Worm (Caenorhabditis elegans) whole organism, L1 larva: ENCODE measurements around the gene gfat-1.

Experiments
- C16A3.4 ChIP-seq: fragments of 150-350 bp; optimal IDR thresholded peaks from 2 replicates; lab custom pipeline; 2014; ENCODE audit warnings: missing biosample characterization, missing genetic modification characterization
- C34B4.2 ChIP-seq: sonication (generic microtip); optimal IDR thresholded peaks from 2 replicates; lab custom pipeline; 2017; ENCODE audit warnings: mild to moderate bottlenecking, missing genetic modification characterization, missing compliant biosample characterization
- blmp-1 ChIP-seq: fragments of 150-350 bp; optimal IDR thresholded peaks from 2 replicates; lab custom pipeline; 2014; ENCODE audit warnings: missing biosample characterization, missing genetic modification characterization
- ceh-63 ChIP-seq: fragments of 200-800 bp; sonication (Bioruptor generic); optimal IDR thresholded peaks from 2 replicates; lab custom pipeline; 2018; ENCODE audit warnings: mild to moderate bottlenecking, missing genetic modification characterization, missing compliant biosample characterization
- ceh-8 ChIP-seq: fragments of 200-800 bp; sonication (Bioruptor generic); optimal IDR thresholded peaks from 2 replicates; lab custom pipeline; 2018; ENCODE audit warnings: mild to moderate bottlenecking, missing genetic modification characterization, moderate library complexity, missing compliant biosample characterization
- ceh-82 ChIP-seq, 3 experiments: fragments of 150-350 bp in 1 of 3; sonication (generic microtip) in 2 of 3; optimal IDR thresholded peaks; 2 replicates each; lab custom pipeline; 2014 to 2017; ENCODE audit warnings: missing biosample characterization in 3 of 3, missing genetic modification characterization in 3 of 3
- ceh-88 ChIP-seq: fragments of 200-800 bp; sonication (Bioruptor generic); IDR thresholded peaks from 2 replicates; pipeline ENCODE4 v1.3.6; 2022; ENCODE audit warnings: missing genetic modification characterization, missing compliant biosample characterization
- ceh-90 ChIP-seq: sonication (generic microtip); optimal IDR thresholded peaks from 2 replicates; lab custom pipeline; 2016; ENCODE audit warnings: missing genetic modification characterization, missing compliant biosample characterization
- dpl-1 ChIP-seq, 3 experiments: fragments of 150-350 bp in 2 of 3; sonication (generic microtip) in 1 of 3; optimal IDR thresholded peaks; 2 replicates each; lab custom pipeline; 2014 to 2017; ENCODE audit warnings: missing biosample characterization in 3 of 3, missing genetic modification characterization in 3 of 3, missing genetic modification reagents in 3 of 3
- efl-1 ChIP-seq, 4 experiments: fragments of 150-350 bp; optimal IDR thresholded peaks in 3 of 4; peaks in 1 of 4; 1 replicate in 1 of 4; 2 replicates in 3 of 4; lab custom pipeline; 2014; ENCODE audit warnings: missing biosample characterization in 2 of 4, missing genetic modification characterization in 2 of 4, missing genetic modification reagents in 2 of 4
- efl-3 ChIP-seq: fragments of 200-800 bp; sonication (Bioruptor generic); optimal IDR thresholded peaks from 2 replicates; lab custom pipeline; 2018; ENCODE audit warnings: mild to moderate bottlenecking, missing genetic modification characterization, missing compliant biosample characterization
- egl-27 ChIP-seq, 2 experiments: fragments of 150-350 bp in 1 of 2; sonication (generic microtip); optimal IDR thresholded peaks; 3 replicates each; lab custom pipeline; 2017 to 2018; ENCODE audit warnings: missing biosample characterization in 2 of 2, missing genetic modification characterization in 2 of 2, missing genetic modification reagents in 2 of 2
- elt-3 ChIP-seq, 6 experiments: fragments of 150-350 bp in 1 of 6; sonication (generic microtip); optimal IDR thresholded peaks; 2 replicates each; lab custom pipeline; 2017 to 2018; ENCODE audit warnings: missing biosample characterization in 6 of 6, missing genetic modification characterization in 6 of 6, inconsistent platforms in 1 of 6
- fkh-10 ChIP-seq: sonication (generic microtip); optimal IDR thresholded peaks from 2 replicates; lab custom pipeline; 2017; ENCODE audit warnings: missing biosample characterization, missing genetic modification reagents, missing genetic modification characterization
- fkh-4 ChIP-seq: sonication (generic microtip); optimal IDR thresholded peaks from 2 replicates; lab custom pipeline; 2016; ENCODE audit warnings: missing compliant biosample characterization, missing genetic modification characterization, borderline replicate concordance
- fkh-8 ChIP-seq: sonication (generic microtip); optimal IDR thresholded peaks from 2 replicates; lab custom pipeline; 2016; ENCODE audit warnings: mild to moderate bottlenecking, missing genetic modification characterization, missing compliant biosample characterization
- hlh-17 ChIP-seq: fragments of 200-800 bp; sonication (Bioruptor generic); optimal IDR thresholded peaks from 2 replicates; lab custom pipeline; 2018; ENCODE audit warnings: missing genetic modification characterization, mild to moderate bottlenecking, missing compliant biosample characterization, moderate library complexity, borderline replicate concordance
- hlh-4 ChIP-seq: sonication (generic microtip); optimal IDR thresholded peaks from 2 replicates; lab custom pipeline; 2016; ENCODE audit warnings: mild to moderate bottlenecking, missing genetic modification characterization, missing compliant biosample characterization
- hpl-2 ChIP-seq: fragments of 150-350 bp; optimal IDR thresholded peaks from 2 replicates; lab custom pipeline; 2014; ENCODE audit warnings: missing biosample characterization, missing genetic modification reagents, missing genetic modification characterization
- irx-1 ChIP-seq: sonication (generic microtip); optimal IDR thresholded peaks from 2 replicates; lab custom pipeline; 2016; ENCODE audit warnings: missing genetic modification characterization, missing compliant biosample characterization
- jun-1 ChIP-seq: fragments of 150-350 bp; optimal IDR thresholded peaks from 2 replicates; lab custom pipeline; 2014; ENCODE audit warnings: missing biosample characterization, missing genetic modification reagents, missing genetic modification characterization
- lin-13 ChIP-seq: fragments of 150-350 bp; optimal IDR thresholded peaks from 2 replicates; lab custom pipeline; 2014; ENCODE audit warnings: missing biosample characterization, missing genetic modification reagents, missing genetic modification characterization
- lin-14 ChIP-seq: fragments of 200-800 bp; sonication (Bioruptor generic); optimal IDR thresholded peaks from 2 replicates; lab custom pipeline; 2018; ENCODE audit warnings: mild to moderate bottlenecking, missing genetic modification characterization, moderate library complexity, missing compliant biosample characterization
- lin-15B ChIP-seq: fragments of 150-350 bp; sonication (generic microtip); optimal IDR thresholded peaks from 3 replicates; lab custom pipeline; 2014; ENCODE audit warnings: missing biosample characterization, missing genetic modification characterization
- lin-35 ChIP-seq, 2 experiments: fragments of 150-350 bp; optimal IDR thresholded peaks; 2 replicates each; lab custom pipeline; 2014; ENCODE audit warnings: missing biosample characterization in 2 of 2, missing genetic modification characterization in 2 of 2, missing genetic modification reagents in 2 of 2
- mab-9 ChIP-seq: fragments of 200-800 bp; sonication (Bioruptor generic); IDR thresholded peaks from 2 replicates; pipeline ENCODE4 v1.3.6; 2022; ENCODE audit warnings: missing genetic modification reagents, missing genetic modification characterization, missing compliant biosample characterization
- mep-1 ChIP-seq: fragments of 150-350 bp; optimal IDR thresholded peaks from 2 replicates; lab custom pipeline; 2014; ENCODE audit warnings: missing biosample characterization, missing genetic modification characterization
- nhr-12 ChIP-seq: sonication (generic microtip); optimal IDR thresholded peaks from 2 replicates; lab custom pipeline; 2017; ENCODE audit warnings: missing biosample characterization, missing genetic modification characterization
- nhr-20 ChIP-seq: sonication (generic microtip); optimal IDR thresholded peaks from 2 replicates; lab custom pipeline; 2016; ENCODE audit warnings: mild to moderate bottlenecking, missing genetic modification characterization, missing compliant biosample characterization
- nhr-28 ChIP-seq: fragments of 150-350 bp; optimal IDR thresholded peaks from 2 replicates; lab custom pipeline; 2014; ENCODE audit warnings: missing biosample characterization, missing genetic modification characterization
- nhr-47 ChIP-seq: sonication (generic microtip); optimal IDR thresholded peaks from 2 replicates; lab custom pipeline; 2016; ENCODE audit warnings: mild to moderate bottlenecking, missing genetic modification characterization, moderate library complexity, missing compliant biosample characterization
- nhr-71 ChIP-seq: sonication (generic microtip); optimal IDR thresholded peaks from 2 replicates; lab custom pipeline; 2016; ENCODE audit warnings: mild to moderate bottlenecking, missing genetic modification characterization, moderate library complexity, missing compliant biosample characterization
- nhr-76 ChIP-seq: sonication (generic microtip); optimal IDR thresholded peaks from 2 replicates; lab custom pipeline; 2017; ENCODE audit warnings: missing biosample characterization, missing genetic modification characterization
- nhr-77 ChIP-seq: fragments of 150-350 bp; optimal IDR thresholded peaks from 2 replicates; lab custom pipeline; 2014; ENCODE audit warnings: missing biosample characterization, missing genetic modification characterization
- nhr-84 ChIP-seq: sonication (generic microtip); optimal IDR thresholded peaks from 2 replicates; lab custom pipeline; 2017; ENCODE audit warnings: missing biosample characterization, missing genetic modification characterization
- nhr-85 ChIP-seq: sonication (generic microtip); peaks from one replicate; lab custom pipeline; 2016; ENCODE audit warnings: missing genetic modification characterization, inconsistent platforms, missing compliant biosample characterization
- nhr-90 ChIP-seq: sonication (generic microtip); optimal IDR thresholded peaks from 2 replicates; lab custom pipeline; 2016; ENCODE audit warnings: mild to moderate bottlenecking, missing genetic modification characterization, missing compliant biosample characterization; ENCODE audit not compliant: poor library complexity
- pag-3 ChIP-seq: sonication (generic microtip); optimal IDR thresholded peaks from 2 replicates; lab custom pipeline; 2017; ENCODE audit warnings: missing genetic modification characterization, mild to moderate bottlenecking, missing compliant biosample characterization, antibody characterized with exemption, borderline replicate concordance; ENCODE audit not compliant: insufficient read depth
- pax-3 ChIP-seq: fragments of 200-800 bp; sonication (Bioruptor generic); optimal IDR thresholded peaks from 2 replicates; lab custom pipeline; 2018; ENCODE audit warnings: mild to moderate bottlenecking, missing genetic modification characterization, moderate library complexity, missing compliant biosample characterization
- rnt-1 ChIP-seq: sonication (generic microtip); optimal IDR thresholded peaks from 2 replicates; lab custom pipeline; 2016; ENCODE audit warnings: mild to moderate bottlenecking, missing genetic modification characterization, moderate library complexity, missing compliant biosample characterization
- skn-1 ChIP-seq: fragments of 150-350 bp; optimal IDR thresholded peaks from 2 replicates; lab custom pipeline; 2014; ENCODE audit warnings: missing biosample characterization, missing genetic modification characterization
- sox-4 ChIP-seq: sonication (generic microtip); optimal IDR thresholded peaks from 2 replicates; lab custom pipeline; 2016; ENCODE audit warnings: missing genetic modification characterization, missing compliant biosample characterization
- swsn-7 ChIP-seq: sonication (generic microtip); optimal IDR thresholded peaks from 2 replicates; lab custom pipeline; 2016; ENCODE audit warnings: missing genetic modification characterization, missing compliant biosample characterization
- tbx-2 ChIP-seq: sonication (generic microtip); optimal IDR thresholded peaks from 2 replicates; lab custom pipeline; 2016; ENCODE audit warnings: missing genetic modification characterization, missing compliant biosample characterization
- tlp-1 ChIP-seq: fragments of 150-350 bp; optimal IDR thresholded peaks from 2 replicates; lab custom pipeline; 2014; ENCODE audit warnings: missing biosample characterization, missing genetic modification characterization
- unc-130 ChIP-seq: fragments of 150-350 bp; optimal IDR thresholded peaks from 2 replicates; lab custom pipeline; 2017; ENCODE audit warnings: missing biosample characterization, missing genetic modification characterization, inconsistent platforms
- unc-62 ChIP-seq: fragments of 150-350 bp; optimal IDR thresholded peaks from 2 replicates; lab custom pipeline; 2014; ENCODE audit warnings: missing biosample characterization, missing genetic modification reagents, missing genetic modification characterization
- unc-86 ChIP-seq: sonication (generic microtip); optimal IDR thresholded peaks from 2 replicates; lab custom pipeline; 2016; ENCODE audit warnings: missing genetic modification characterization, missing compliant biosample characterization
- unc-98 ChIP-seq: fragments of 200-800 bp; sonication (Bioruptor generic); IDR thresholded peaks from 2 replicates; pipeline ENCODE4 v1.3.6; 2022; ENCODE audit warnings: missing genetic modification characterization, missing compliant biosample characterization
- vab-15 ChIP-seq: sonication (generic microtip); optimal IDR thresholded peaks from 2 replicates; lab custom pipeline; 2017; ENCODE audit warnings: missing genotype, mild to moderate bottlenecking, missing genetic modification characterization, missing compliant biosample characterization
- xbp-1 ChIP-seq: sonication (generic microtip); optimal IDR thresholded peaks from 2 replicates; lab custom pipeline; 2016; ENCODE audit warnings: missing genetic modification characterization, missing compliant biosample characterization

gfat-1 gene

ce11 chrII:11619895-11620439 lies 24.7 kb upstream of the gfat-1 start:
- TF ChIP-seq rnt-1 (tag; lab: Kevin White, UChicago) (peak; percentile 63), nhr-28 (tag; lab: Kevin White, UChicago) (no peak), hpl-2 (GFP tag; lab: Kevin White, UChicago) (no peak), ceh-8 (GFP tag; lab: Kevin White, UChicago) (no peak), fkh-4 (tag; lab: Kevin White, UChicago) (no peak), unc-86 (peak; percentile 29), sox-4 (tag; lab: Kevin White, UChicago) (no peak), tbx-2 (tag; lab: Kevin White, UChicago) (peak; percentile 62), jun-1 (tag; lab: Kevin White, UChicago) (peak; percentile 49), unc-130 (peak; percentile 29), fkh-8 (tag; lab: Kevin White, UChicago) (peak; percentile 49), blmp-1 (tag; lab: Kevin White, UChicago) (peak; percentile 85), lin-13 (GFP tag; lab: Kevin White, UChicago) (peak; percentile 36), vab-15 (no peak), skn-1 (tag; lab: Kevin White, UChicago) (peak; percentile 32), nhr-77 (peak; percentile 65), nhr-71 (tag; lab: Kevin White, UChicago) (peak; percentile 77), ceh-88 (GFP tag; lab: Robert Waterston, UW) (0 out of 2 replicates have a peak, but pooled peaks have one; percentile 23), nhr-90 (tag; lab: Kevin White, UChicago) (peak; percentile 30), unc-98 (no peak), nhr-47 (tag; lab: Kevin White, UChicago) (peak; percentile 66), xbp-1 (peak; percentile 58), nhr-12 (tag; lab: Kevin White, UChicago) (no peak), irx-1 (tag; lab: Kevin White, UChicago) (no peak), mep-1 (peak; percentile 71), hlh-17 (GFP tag; lab: Kevin White, UChicago) (no peak), nhr-76 (tag; lab: Kevin White, UChicago) (no peak), efl-1 (optimal IDR thresholded peaks at IDR 0.05; lab: Kevin White, UChicago) (peak; percentile 43 to 46), efl-1 (GFP tag; optimal IDR thresholded peaks at IDR 0.05 in 1 of 2; lab: Kevin White, UChicago) (peak in 1 of 2 experiments; percentile 23), nhr-85 (peak; percentile 79), C34B4.2 (no peak), tlp-1 (tag; lab: Kevin White, UChicago) (no peak), hlh-4 (tag; lab: Kevin White, UChicago) (no peak), pag-3 (no peak), lin-35 (GFP tag; optimal IDR thresholded peaks at IDR 0.05; lab: Kevin White, UChicago) (peak; percentile 59 to 63), mab-9 (GFP tag; lab: Robert Waterston, UW) (0 out of 2 replicates have a peak, but pooled peaks have one; percentile 54), elt-3 (tag; optimal IDR thresholded peaks at IDR 0.05; lab: Kevin White, UChicago) (peak in 2 of 6 experiments; percentile 8 to 52), ceh-90 (tag; lab: Kevin White, UChicago) (no peak), ceh-82 (tag; optimal IDR thresholded peaks at IDR 0.05; lab: Kevin White, UChicago) (peak; percentile 39 to 58 (median 41)), ceh-63 (no peak), egl-27 (tag; optimal IDR thresholded peaks at IDR 0.05; lab: Kevin White, UChicago) (peak in 1 of 2 experiments; percentile 60), nhr-84 (no peak), nhr-20 (tag; lab: Kevin White, UChicago) (peak; percentile 80), dpl-1 (GFP tag; optimal IDR thresholded peaks at IDR 0.05; lab: Kevin White, UChicago) (peak in 1 of 3 experiments; percentile 24), pax-3 (tag; lab: Kevin White, UChicago) (no peak), C16A3.4 (tag; lab: Kevin White, UChicago) (peak; percentile 49), fkh-10 (GFP tag; lab: Kevin White, UChicago) (no peak), lin-15B (tag; lab: Kevin White, UChicago) (peak; percentile 42), swsn-7 (tag; lab: Kevin White, UChicago) (peak; percentile 56), lin-14 (peak; percentile 98), efl-3 (GFP tag; lab: Kevin White, UChicago) (no peak), unc-62 (GFP tag; lab: Kevin White, UChicago) (no peak)
